In genomic region chr2L:16275809-16276178, dm6 we compare ENCODE assay signal across 1 fruit fly cellular context.
TF ChIP-seq lines count a peak whose summit lies in the region.

No protein-coding gene starts in this region.

TF ChIP-seq in whole organism, embryonic, 481 proteins besides CTCF, POLR2A, EP300 and RAD21 (continued from another document and continues in another):
- TF ChIP-seq dysf (GFP tag; IDR thresholded peaks at IDR 0.05; lab: Robert Waterston, UW) (peak; percentile 68), dimm (GFP tag; IDR thresholded peaks at IDR 0.05; lab: Robert Waterston, UW) (no peak), CG1233 (GFP tag; optimal IDR thresholded peaks at IDR 0.05; lab: Kevin White, UChicago) (peak; percentile 35), Bdp1 (GFP tag; optimal IDR thresholded peaks at IDR 0.05; lab: Kevin White, UChicago) (no peak), YL-1 (GFP tag; optimal IDR thresholded peaks at IDR 0.05; lab: Kevin White, UChicago) (peak; percentile 15), row (GFP tag; IDR thresholded peaks at IDR 0.05; lab: Robert Waterston, UW) (peak; percentile 44; the same call in 1 of the 3 replicates), Fer3 (tag; optimal IDR thresholded peaks at IDR 0.05; lab: Kevin White, UChicago) (peak; percentile 52), CG12299 (tag; optimal IDR thresholded peaks at IDR 0.05; lab: Kevin White, UChicago) (peak; percentile 17), CG7839 (tag; optimal IDR thresholded peaks at IDR 0.05; lab: Kevin White, UChicago) (peak; percentile 63), fd96Cb (tag; optimal IDR thresholded peaks at IDR 0.05; lab: Kevin White, UChicago) (peak; percentile 38), Neu2 (GFP tag; optimal IDR thresholded peaks at IDR 0.05; lab: Kevin White, UChicago; ENCODE audit: borderline replicate concordance) (peak; percentile 78), CG7372 (GFP tag; IDR thresholded peaks at IDR 0.05; lab: Robert Waterston, UW) (0 out of 2 replicates have a peak, but pooled peaks have one; percentile 6), CG1529 (GFP tag; optimal IDR thresholded peaks at IDR 0.05; lab: Kevin White, UChicago) (peak; percentile 34), Hsf (GFP tag; optimal IDR thresholded peaks at IDR 0.05; lab: Kevin White, UChicago) (peak; percentile 10), Myb (GFP tag; optimal IDR thresholded peaks at IDR 0.05; lab: Kevin White, UChicago) (no peak), CG6689 (GFP tag; IDR thresholded peaks at IDR 0.05; lab: Robert Waterston, UW) (0 out of 2 replicates have a peak, but pooled peaks have one; percentile 32), exex (tag; optimal IDR thresholded peaks at IDR 0.05; lab: Kevin White, UChicago) (peak; percentile 4), Lhr (GFP tag; optimal IDR thresholded peaks at IDR 0.05; lab: Kevin White, UChicago) (no peak), kay (GFP tag; optimal IDR thresholded peaks at IDR 0.05; lab: Kevin White, UChicago) (no peak), trh (GFP tag; optimal IDR thresholded peaks at IDR 0.05; lab: Kevin White, UChicago) (no peak), CG1024 (GFP tag; IDR thresholded peaks at IDR 0.05; lab: Robert Waterston, UW) (no peak), Sox100B (GFP tag; optimal IDR thresholded peaks at IDR 0.05; lab: Kevin White, UChicago) (peak; percentile 46), BEAF-32 (GFP tag; optimal IDR thresholded peaks at IDR 0.05; lab: Kevin White, UChicago) (no peak), CG6254 (GFP tag; optimal IDR thresholded peaks at IDR 0.05; lab: Kevin White, UChicago) (peak; percentile 24), zfh2 (GFP tag; optimal IDR thresholded peaks at IDR 0.05; lab: Kevin White, UChicago) (peak; percentile 30), crol (GFP tag; IDR thresholded peaks at IDR 0.05; lab: Robert Waterston, UW) (0 out of 2 replicates have a peak, but pooled peaks have one; percentile 36), CG13296 (GFP tag; optimal IDR thresholded peaks at IDR 0.05; lab: Kevin White, UChicago) (peak; percentile 29), CG12659 (GFP tag; optimal IDR thresholded peaks at IDR 0.05; lab: Kevin White, UChicago) (peak; percentile 48), Dbx (GFP tag; IDR thresholded peaks at IDR 0.05; lab: Robert Waterston, UW) (peak; percentile 44; the same call in 1 of the 3 replicates), sr (GFP tag; IDR thresholded peaks at IDR 0.05; lab: Robert Waterston, UW) (0 out of 3 replicates have a peak, but pooled peaks have one; percentile 28), chif (GFP tag; optimal IDR thresholded peaks at IDR 0.05; lab: Kevin White, UChicago) (peak in 1 of 2 experiments; percentile 1), lbe (GFP tag; optimal IDR thresholded peaks at IDR 0.05; lab: Kevin White, UChicago) (no peak), CG18476 (GFP tag; optimal IDR thresholded peaks at IDR 0.05; lab: Kevin White, UChicago) (peak; percentile 47), Gug (GFP tag; IDR thresholded peaks at IDR 0.05; lab: Robert Waterston, UW) (0 out of 4 replicates have a peak, but pooled peaks have one; percentile 8), CG13775 (GFP tag; optimal IDR thresholded peaks at IDR 0.05; lab: Kevin White, UChicago) (peak; percentile 55), PHDP (tag; optimal IDR thresholded peaks at IDR 0.05; lab: Kevin White, UChicago) (peak; percentile 70), Sox102F (GFP tag; optimal IDR thresholded peaks at IDR 0.05; lab: Kevin White, UChicago) (peak; percentile 73), Pdp1 (GFP tag; optimal IDR thresholded peaks at IDR 0.05; lab: Kevin White, UChicago) (peak in 1 of 2 experiments; percentile 24), CG30431 (GFP tag; optimal IDR thresholded peaks at IDR 0.05; lab: Kevin White, UChicago) (peak; percentile 28), CG2875 (GFP tag; optimal IDR thresholded peaks at IDR 0.05; lab: Kevin White, UChicago) (peak; percentile 23), hkb (optimal IDR thresholded peaks at IDR 0.05; lab: Kevin White, UChicago) (no peak), hkb (GFP tag; IDR thresholded peaks at IDR 0.05; lab: Robert Waterston, UW) (peak; percentile 36; the same call in 1 of the 2 replicates), CG15269 (tag; optimal IDR thresholded peaks at IDR 0.05; lab: Kevin White, UChicago) (peak; percentile 59), Xbp1 (GFP tag; optimal IDR thresholded peaks at IDR 0.05; lab: Kevin White, UChicago) (peak; percentile 32), CG32772 (GFP tag; IDR thresholded peaks at IDR 0.05; lab: Robert Waterston, UW) (peak; percentile 42; the same call in 1 of the 2 replicates), sd (tag; optimal IDR thresholded peaks at IDR 0.05; lab: Kevin White, UChicago) (peak; percentile 29), CG17385 (GFP tag; optimal IDR thresholded peaks at IDR 0.05; lab: Kevin White, UChicago) (peak; percentile 43), Fer2 (tag; optimal IDR thresholded peaks at IDR 0.05; lab: Kevin White, UChicago) (no peak), CG14014 (GFP tag; IDR thresholded peaks at IDR 0.05; lab: Robert Waterston, UW) (peak; percentile 68), BtbVII (GFP tag; optimal IDR thresholded peaks at IDR 0.05; lab: Kevin White, UChicago) (peak; percentile 56), ci (GFP tag; IDR thresholded peaks at IDR 0.05; lab: Robert Waterston, UW) (peak; percentile 60; the same call in 1 of the 3 replicates), gem (tag; optimal IDR thresholded peaks at IDR 0.05; lab: Kevin White, UChicago) (peak; percentile 72), sug (tag; optimal IDR thresholded peaks at IDR 0.05; lab: Kevin White, UChicago) (no peak), CG10267 (tag; optimal IDR thresholded peaks at IDR 0.05; lab: Kevin White, UChicago) (peak; percentile 36), Oli (tag; optimal IDR thresholded peaks at IDR 0.05; lab: Kevin White, UChicago) (peak; percentile 62), CG18262 (tag; optimal IDR thresholded peaks at IDR 0.05; lab: Kevin White, UChicago) (peak; percentile 58), az2 (GFP tag; optimal IDR thresholded peaks at IDR 0.05; lab: Kevin White, UChicago) (peak; percentile 16), Hr78 (GFP tag; optimal IDR thresholded peaks at IDR 0.05; lab: Kevin White, UChicago) (no peak), ind (GFP tag; optimal IDR thresholded peaks at IDR 0.05; lab: Kevin White, UChicago) (peak; percentile 11), pho (GFP tag; optimal IDR thresholded peaks at IDR 0.05; lab: Kevin White, UChicago) (peak; percentile 48), CG12391 (tag; optimal IDR thresholded peaks at IDR 0.05; lab: Kevin White, UChicago) (peak; percentile 51), Asciz (GFP tag; optimal IDR thresholded peaks at IDR 0.05; lab: Kevin White, UChicago) (peak; percentile 40), CG3281 (GFP tag; optimal IDR thresholded peaks at IDR 0.05; lab: Kevin White, UChicago) (peak; percentile 76), zen2 (GFP tag; IDR thresholded peaks at IDR 0.05; lab: Robert Waterston, UW; ENCODE audit: partially characterized antibody) (no peak), CG6813 (GFP tag; optimal IDR thresholded peaks at IDR 0.05; lab: Kevin White, UChicago) (peak; percentile 60), tio (GFP tag; optimal IDR thresholded peaks at IDR 0.05; lab: Kevin White, UChicago) (peak; percentile 0), phol (tag; optimal IDR thresholded peaks at IDR 0.05; lab: Kevin White, UChicago) (peak; percentile 63), cwo (GFP tag; optimal IDR thresholded peaks at IDR 0.05; lab: Kevin White, UChicago) (peak; percentile 68), D19B (GFP tag; optimal IDR thresholded peaks at IDR 0.05; lab: Kevin White, UChicago) (peak; percentile 36), sob (GFP tag; IDR thresholded peaks at IDR 0.05; lab: Robert Waterston, UW) (peak; percentile 40; the same call in 1 of the 2 replicates), chn (GFP tag; optimal IDR thresholded peaks at IDR 0.05; lab: Kevin White, UChicago) (no peak), fu2 (GFP tag; optimal IDR thresholded peaks at IDR 0.05; lab: Kevin White, UChicago) (no peak), CG4360 (GFP tag; IDR thresholded peaks at IDR 0.05; lab: Robert Waterston, UW) (peak; percentile 33; the same call in 1 of the 2 replicates), tgo (GFP tag; IDR thresholded peaks at IDR 0.05; lab: Robert Waterston, UW) (peak; percentile 49; the same call in 2 of the 3 replicates), Sry-δ (GFP tag; optimal IDR thresholded peaks at IDR 0.05; lab: Kevin White, UChicago) (no peak), CG17328 (GFP tag; IDR thresholded peaks at IDR 0.05; lab: Robert Waterston, UW) (no peak), bsh (GFP tag; optimal IDR thresholded peaks at IDR 0.05; lab: Kevin White, UChicago) (peak in 1 of 2 experiments; percentile 41), ATbp (GFP tag; optimal IDR thresholded peaks at IDR 0.05; lab: Kevin White, UChicago) (peak; percentile 47), E2f1 (GFP tag; IDR thresholded peaks at IDR 0.05; lab: Robert Waterston, UW) (peak; percentile 15; the same call in 1 of the 2 replicates), sisA (GFP tag; IDR thresholded peaks at IDR 0.05; lab: Robert Waterston, UW) (peak; percentile 48), wdn (GFP tag; IDR thresholded peaks at IDR 0.05; lab: Robert Waterston, UW) (no peak), oc (tag; optimal IDR thresholded peaks at IDR 0.05; lab: Kevin White, UChicago) (no peak), CG15601 (tag; optimal IDR thresholded peaks at IDR 0.05; lab: Kevin White, UChicago) (peak; percentile 8), CG11504 (tag; optimal IDR thresholded peaks at IDR 0.05; lab: Kevin White, UChicago) (peak; percentile 64), trem (tag; optimal IDR thresholded peaks at IDR 0.05; lab: Kevin White, UChicago) (no peak), CG17802 (tag; optimal IDR thresholded peaks at IDR 0.05; lab: Kevin White, UChicago) (no peak), Hr51 (GFP tag; optimal IDR thresholded peaks at IDR 0.05; lab: Kevin White, UChicago) (peak in 1 of 2 experiments; percentile 70), sens (GFP tag; lab: Kevin White, UChicago) (peak; percentile 77), CG2712 (tag; optimal IDR thresholded peaks at IDR 0.05; lab: Kevin White, UChicago) (peak; percentile 44), Ptx1 (GFP tag; IDR thresholded peaks at IDR 0.05; lab: Robert Waterston, UW) (peak; percentile 35), bab2 (GFP tag; optimal IDR thresholded peaks at IDR 0.05; lab: Kevin White, UChicago) (peak; percentile 16), fd3F (GFP tag; optimal IDR thresholded peaks at IDR 0.05; lab: Kevin White, UChicago) (peak; percentile 2), B-H1 (GFP tag; IDR thresholded peaks at IDR 0.05; lab: Robert Waterston, UW) (peak; percentile 29; the same call in 1 of the 3 replicates), prd (optimal IDR thresholded peaks at IDR 0.05; lab: Kevin White, UChicago) (no peak), prd (GFP tag; IDR thresholded peaks at IDR 0.05; lab: Robert Waterston, UW) (peak; percentile 45; the same call in 1 of the 3 replicates), HHEX (GFP tag; optimal IDR thresholded peaks at IDR 0.05; lab: Kevin White, UChicago) (peak; percentile 63), CG31388 (GFP tag; optimal IDR thresholded peaks at IDR 0.05; lab: Kevin White, UChicago) (no peak), CG11456 (GFP tag; IDR thresholded peaks at IDR 0.05; lab: Robert Waterston, UW) (0 out of 3 replicates have a peak, but pooled peaks have one; percentile 18), vvl (GFP tag; IDR thresholded peaks at IDR 0.05; lab: Robert Waterston, UW) (0 out of 2 replicates have a peak, but pooled peaks have one; percentile 46), ssp (GFP tag; IDR thresholded peaks at IDR 0.05; lab: Robert Waterston, UW) (peak; percentile 18; the same call in 1 of the 2 replicates), inv (GFP tag; IDR thresholded peaks at IDR 0.05; lab: Robert Waterston, UW; ENCODE audit: partially characterized antibody) (no peak), bcd (GFP tag; optimal IDR thresholded peaks at IDR 0.05; lab: Kevin White, UChicago) (peak; percentile 47), CG6765 (GFP tag; optimal IDR thresholded peaks at IDR 0.05; lab: Kevin White, UChicago) (peak; percentile 27), CG14441 (GFP tag; IDR thresholded peaks at IDR 0.05; lab: Robert Waterston, UW) (0 out of 2 replicates have a peak, but pooled peaks have one; percentile 27), CG15696 (tag; optimal IDR thresholded peaks at IDR 0.05; lab: Kevin White, UChicago) (no peak), lilli (GFP tag; optimal IDR thresholded peaks at IDR 0.05; lab: Kevin White, UChicago) (peak; percentile 45), CG8388 (GFP tag; optimal IDR thresholded peaks at IDR 0.05; lab: Kevin White, UChicago) (peak; percentile 36), Ada2b (GFP tag; IDR thresholded peaks at IDR 0.05; lab: Robert Waterston, UW) (peak; percentile 36; the same call in 1 of the 2 replicates), CG12155 (GFP tag; optimal IDR thresholded peaks at IDR 0.05; lab: Kevin White, UChicago) (peak; percentile 34), grau (tag; optimal IDR thresholded peaks at IDR 0.05; lab: Kevin White, UChicago) (peak; percentile 64), CG7357 (GFP tag; IDR thresholded peaks at IDR 0.05; lab: Robert Waterston, UW) (peak; percentile 29; the same call in 1 of the 3 replicates), CG17359 (tag; optimal IDR thresholded peaks at IDR 0.05; lab: Kevin White, UChicago) (peak; percentile 48), ems (GFP tag; optimal IDR thresholded peaks at IDR 0.05; lab: Kevin White, UChicago) (peak; percentile 20), CG12071 (GFP tag; optimal IDR thresholded peaks at IDR 0.05; lab: Kevin White, UChicago) (peak; percentile 45), slbo (GFP tag; IDR thresholded peaks at IDR 0.05; lab: Robert Waterston, UW) (peak; percentile 47), CG32767 (GFP tag; IDR thresholded peaks at IDR 0.05; lab: Robert Waterston, UW) (no peak), ranshi (GFP tag; IDR thresholded peaks at IDR 0.05; lab: Robert Waterston, UW) (0 out of 2 replicates have a peak, but pooled peaks have one; percentile 18), CG34422 (GFP tag; IDR thresholded peaks at IDR 0.05; lab: Robert Waterston, UW) (0 out of 3 replicates have a peak, but pooled peaks have one; percentile 48), wek (GFP tag; optimal IDR thresholded peaks at IDR 0.05; lab: Kevin White, UChicago) (no peak), Trl (optimal IDR thresholded peaks at IDR 0.05; lab: Kevin White, UChicago) (peak in 1 of 2 experiments; percentile 10), Trl (GFP tag; optimal IDR thresholded peaks at IDR 0.05; lab: Kevin White, UChicago) (no peak), CG7786 (GFP tag; optimal IDR thresholded peaks at IDR 0.05; lab: Kevin White, UChicago) (peak; percentile 18), Fer1 (GFP tag; optimal IDR thresholded peaks at IDR 0.05; lab: Kevin White, UChicago) (peak; percentile 69), eyg (GFP tag; optimal IDR thresholded peaks at IDR 0.05; lab: Kevin White, UChicago) (peak; percentile 42), odd (GFP tag; optimal IDR thresholded peaks at IDR 0.05; lab: Kevin White, UChicago) (peak; percentile 49), Ssrp (tag; optimal IDR thresholded peaks at IDR 0.05; lab: Kevin White, UChicago) (peak; percentile 49), Hmr (GFP tag; optimal IDR thresholded peaks at IDR 0.05; lab: Kevin White, UChicago) (peak; percentile 75), run (tag; optimal IDR thresholded peaks at IDR 0.05; lab: Kevin White, UChicago) (no peak)
